Fruit fly (Drosophila melanogaster) whole organism, pupa: ENCODE results near the gene rdog.

ENCODE experiments used
- CG10348 ChIP-seq: fragments of 200-800 bp; sonication (Bioruptor generic); IDR thresholded peaks from 2 replicates; pipeline ENCODE4 v1.3.6; 2022; ENCODE audit warnings: missing biosample characterization, missing genetic modification characterization
- CG13204 ChIP-seq: fragments of 200-800 bp; sonication (Bioruptor generic); optimal IDR thresholded peaks from 2 replicates; lab custom pipeline; 2018; ENCODE audit warnings: missing biosample characterization, mild to moderate bottlenecking, missing genetic modification characterization, moderate library complexity
- CG15710 ChIP-seq: fragments of 200-800 bp; sonication (Bioruptor generic); optimal IDR thresholded peaks from 2 replicates; lab custom pipeline; 2018; ENCODE audit warnings: missing biosample characterization, mild to moderate bottlenecking, missing genetic modification characterization, moderate library complexity
- CG17806 ChIP-seq: fragments of 200-800 bp; sonication (Bioruptor generic); optimal IDR thresholded peaks from 2 replicates; lab custom pipeline; 2018; ENCODE audit warnings: missing biosample characterization, mild to moderate bottlenecking, missing genetic modification characterization, moderate library complexity
- CG34367 ChIP-seq: fragments of 200-800 bp; sonication (Bioruptor generic); optimal IDR thresholded peaks from 2 replicates; lab custom pipeline; 2018; ENCODE audit warnings: missing biosample characterization, mild to moderate bottlenecking, missing genetic modification characterization
- CG9948 ChIP-seq: fragments of 200-800 bp; sonication (Bioruptor generic); optimal IDR thresholded peaks from 2 replicates; lab custom pipeline; 2018; ENCODE audit warnings: missing biosample characterization, mild to moderate bottlenecking, missing genetic modification characterization, moderate library complexity
- EcR ChIP-seq: fragments of 200-800 bp; sonication (Bioruptor generic); optimal IDR thresholded peaks from 3 replicates; lab custom pipeline; 2019; ENCODE audit warnings: missing biosample characterization, missing genetic modification characterization, mild to moderate bottlenecking, moderate library complexity, missing genetic modification reagents
- Ets98B ChIP-seq: fragments of 200-800 bp; sonication (Bioruptor generic); IDR thresholded peaks from 2 replicates; pipeline ENCODE4 v1.3.6; 2022; ENCODE audit warnings: missing biosample characterization, missing genetic modification characterization
- Pif1A ChIP-seq: fragments of 200-800 bp; sonication (Bioruptor generic); optimal IDR thresholded peaks from 3 replicates; lab custom pipeline; 2016; ENCODE audit warnings: missing biosample characterization, missing genetic modification characterization
- Pif1B ChIP-seq: fragments of 200-800 bp; sonication (Bioruptor generic); optimal IDR thresholded peaks from 3 replicates; lab custom pipeline; 2016; ENCODE audit warnings: missing biosample characterization, missing genetic modification characterization
- Snoo ChIP-seq: fragments of 200-800 bp; sonication (Bioruptor generic); optimal IDR thresholded peaks from 3 replicates; lab custom pipeline; 2017; ENCODE audit warnings: missing biosample characterization, mild to moderate bottlenecking, missing genetic modification characterization, inconsistent platforms
- gl ChIP-seq: fragments of 200-800 bp; sonication (Bioruptor generic); optimal IDR thresholded peaks from 2 replicates; lab custom pipeline; 2018; ENCODE audit warnings: missing biosample characterization, mild to moderate bottlenecking, missing genetic modification characterization
- rn ChIP-seq: fragments of 200-800 bp; sonication (Bioruptor generic); IDR thresholded peaks from 2 replicates; pipeline ENCODE4 v1.3.6; 2022; ENCODE audit warnings: missing biosample characterization, missing genetic modification characterization

- TF ChIP-seq CG34367 (tag; lab: Kevin White, UChicago), result no peak
- no peak for TF ChIP-seq CG15710 (tag; lab: Kevin White, UChicago)
- peak; percentile 50 for TF ChIP-seq CG9948 (tag; lab: Kevin White, UChicago)
- peak; percentile 19 for TF ChIP-seq Pif1B (GFP tag; lab: Kevin White, UChicago)
- peak; percentile 19 for TF ChIP-seq CG17806
- no peak for TF ChIP-seq Snoo (tag; lab: Kevin White, UChicago)
- TF ChIP-seq gl (tag; lab: Kevin White, UChicago), result no peak
- no peak for TF ChIP-seq rn
- TF ChIP-seq EcR (GFP tag; lab: Kevin White, UChicago), result no peak
- no peak for TF ChIP-seq CG10348
- TF ChIP-seq Pif1A (GFP tag; lab: Kevin White, UChicago), result no peak
- no peak for TF ChIP-seq CG13204 (GFP tag; lab: Kevin White, UChicago)
- TF ChIP-seq Ets98B (GFP tag; lab: Robert Waterston, UW), result peak; percentile 23; the same call in 1 of the 2 replicates
These were observed 53.8 kb downstream of the rdog start for dm6 chr3R:29211702-29212101.
